Fruit fly (Drosophila melanogaster): ENCODE data around the gene ERp44.

Gene ERp44

dm6 chrX:16270795-16271194, 26.7 kb downstream of the ERp44 start, which contains the start of gene Mfe2 (continued):
- TF ChIP-seq CG18599 (GFP tag; optimal IDR thresholded peaks at IDR 0.05): peak; percentile 55
- peak; percentile 57 for TF ChIP-seq slou (GFP tag; optimal IDR thresholded peaks at IDR 0.05)
- TF ChIP-seq CG14441 (GFP tag; IDR thresholded peaks at IDR 0.05): no peak
- TF ChIP-seq CG1024 (GFP tag; IDR thresholded peaks at IDR 0.05): 0 out of 2 replicates have a peak, but pooled peaks have one; percentile 17
- TF ChIP-seq Deaf1 (tag; optimal IDR thresholded peaks at IDR 0.05): peak; percentile 36
- no peak for TF ChIP-seq bowl (GFP tag; IDR thresholded peaks at IDR 0.05)
- TF ChIP-seq CG7963 (GFP tag; IDR thresholded peaks at IDR 0.05; ENCODE audit: partially characterized antibody): no peak
- no peak for TF ChIP-seq h (optimal IDR thresholded peaks at IDR 0.05)
- no peak for TF ChIP-seq fd64A (GFP tag; optimal IDR thresholded peaks at IDR 0.05)
- TF ChIP-seq CG2875 (GFP tag; optimal IDR thresholded peaks at IDR 0.05): no peak
- no peak for TF ChIP-seq Blimp-1 (GFP tag; optimal IDR thresholded peaks at IDR 0.05)
- TF ChIP-seq CG4282 (GFP tag; optimal IDR thresholded peaks at IDR 0.05): peak; percentile 70
- TF ChIP-seq nom (GFP tag; optimal IDR thresholded peaks at IDR 0.05): peak; percentile 94
- no peak for TF ChIP-seq trh (GFP tag; optimal IDR thresholded peaks at IDR 0.05)
- peak; percentile 50 for TF ChIP-seq Max (GFP tag; optimal IDR thresholded peaks at IDR 0.05)
- TF ChIP-seq CG12071 (GFP tag; optimal IDR thresholded peaks at IDR 0.05): no peak
- TF ChIP-seq ATbp (GFP tag; optimal IDR thresholded peaks at IDR 0.05): no peak
- TF ChIP-seq CG9817 (tag; optimal IDR thresholded peaks at IDR 0.05): peak; percentile 62
- no peak for TF ChIP-seq CG17802 (tag; optimal IDR thresholded peaks at IDR 0.05)
- no peak for TF ChIP-seq Spps (tag; optimal IDR thresholded peaks at IDR 0.05)
- peak; percentile 72 for TF ChIP-seq CG14710 (tag; optimal IDR thresholded peaks at IDR 0.05)
- TF ChIP-seq CG7372 (GFP tag; IDR thresholded peaks at IDR 0.05): no peak
- peak; percentile 29 for TF ChIP-seq CG10654 (GFP tag; optimal IDR thresholded peaks at IDR 0.05)
- peak; percentile 34; the same call in 1 of the 2 replicates for TF ChIP-seq seq (GFP tag; IDR thresholded peaks at IDR 0.05)
- peak; percentile 80 for TF ChIP-seq CG8478 (optimal IDR thresholded peaks at IDR 0.05)
- TF ChIP-seq grn (GFP tag; optimal IDR thresholded peaks at IDR 0.05): peak; percentile 67
- TF ChIP-seq CG3065 (GFP tag; optimal IDR thresholded peaks at IDR 0.05): no peak
- no peak for TF ChIP-seq E2f1 (GFP tag; IDR thresholded peaks at IDR 0.05)
- no peak for TF ChIP-seq sim (GFP tag; IDR thresholded peaks at IDR 0.05)
- TF ChIP-seq CG11247 (GFP tag; IDR thresholded peaks at IDR 0.05): peak; percentile 56
- no peak for TF ChIP-seq CG12236 (GFP tag; optimal IDR thresholded peaks at IDR 0.05)
- peak; percentile 84 for TF ChIP-seq CG3847 (GFP tag; IDR thresholded peaks at IDR 0.05)
- peak; percentile 32 for TF ChIP-seq oc (tag; optimal IDR thresholded peaks at IDR 0.05)
- no peak for TF ChIP-seq CG31441 (GFP tag; IDR thresholded peaks at IDR 0.05)
- peak; percentile 82; the same call in 2 of the 4 replicates for TF ChIP-seq chinmo (GFP tag; IDR thresholded peaks at IDR 0.05; ENCODE audit: partially characterized antibody)
- TF ChIP-seq CG1529 (GFP tag; optimal IDR thresholded peaks at IDR 0.05): no peak
- no peak for TF ChIP-seq sc (optimal IDR thresholded peaks at IDR 0.05)
- no peak for TF ChIP-seq sc (GFP tag; optimal IDR thresholded peaks at IDR 0.05)
- TF ChIP-seq CG43689 (GFP tag; IDR thresholded peaks at IDR 0.05): no peak
- no peak for TF ChIP-seq CG17612 (GFP tag; IDR thresholded peaks at IDR 0.05)
- TF ChIP-seq CG2202 (tag; optimal IDR thresholded peaks at IDR 0.05): no peak
- TF ChIP-seq D19A (tag; optimal IDR thresholded peaks at IDR 0.05): no peak
- no peak for TF ChIP-seq CG17328 (GFP tag; IDR thresholded peaks at IDR 0.05)
- TF ChIP-seq Asciz (GFP tag; optimal IDR thresholded peaks at IDR 0.05): no peak
- no peak for TF ChIP-seq Lim3 (GFP tag; IDR thresholded peaks at IDR 0.05)
- peak; percentile 85 for TF ChIP-seq slbo (GFP tag; IDR thresholded peaks at IDR 0.05)
- peak; percentile 77 for TF ChIP-seq B-H2 (GFP tag; optimal IDR thresholded peaks at IDR 0.05)
- TF ChIP-seq vnd (GFP tag; IDR thresholded peaks at IDR 0.05; ENCODE audit: partially characterized antibody): no peak
- TF ChIP-seq CG14014 (GFP tag; IDR thresholded peaks at IDR 0.05): 0 out of 2 replicates have a peak, but pooled peaks have one; percentile 30
- TF ChIP-seq ewg (GFP tag; optimal IDR thresholded peaks at IDR 0.05): peak; percentile 34
- TF ChIP-seq Ptx1 (GFP tag; IDR thresholded peaks at IDR 0.05): peak; percentile 44
- TF ChIP-seq CG15696 (tag; optimal IDR thresholded peaks at IDR 0.05): no peak

Measured in whole organism, embryonic.